Worm (Caenorhabditis elegans): Measurements from ENCODE around the gene M03F8.6.

The M03F8.6 gene

ce11 chrV:5936691-5937090 lies 18.0 kb downstream of the M03F8.6 start, which contains the start of the genes M03F8.5 and M03F8.7:
Gene M03F8.5 (minus strand): TSS chrV:5936791.
Gene M03F8.7 (plus strand): TSS chrV:5936939.
- TF ChIP-seq nhr-237 (tag; optimal IDR thresholded peaks at IDR 0.05) (no peak), sptf-1 (tag; optimal IDR thresholded peaks at IDR 0.05) (no peak), lin-13 (tag; optimal IDR thresholded peaks at IDR 0.05) (no peak), cnd-1 (tag; optimal IDR thresholded peaks at IDR 0.05) (no peak), ceh-43 (GFP tag; optimal IDR thresholded peaks at IDR 0.05) (no peak), nhr-76 (tag; optimal IDR thresholded peaks at IDR 0.05) (no peak), flh-1 (GFP tag; optimal IDR thresholded peaks at IDR 0.05) (no peak), pha-4 (tag; optimal IDR thresholded peaks at IDR 0.05) (no peak), unc-39 (tag; optimal IDR thresholded peaks at IDR 0.05) (no peak), M03D4.4 (tag; optimal IDR thresholded peaks at IDR 0.05) (no peak)

- TF ChIP-seq ztf-11 (tag; optimal IDR thresholded peaks at IDR 0.05) (no peak), M03D4.4 (tag; optimal IDR thresholded peaks at IDR 0.05) (no peak), nhr-12 (tag; optimal IDR thresholded peaks at IDR 0.05) (no peak), lsy-2 (tag; optimal IDR thresholded peaks at IDR 0.05) (no peak), mep-1 (tag; optimal IDR thresholded peaks at IDR 0.05) (no peak), snpc-4 (tag; optimal IDR thresholded peaks at IDR 0.05) (no peak)
Measured at ce11 chrV:5930588-5930987, 24.1 kb downstream of the M03F8.6 start, which contains the start of gene galt-1. Gene galt-1 (plus strand): TSS chrV:5930905.

- TF ChIP-seq lsy-2 (tag; optimal IDR thresholded peaks at IDR 0.05) (no peak), hlh-1 (tag; optimal IDR thresholded peaks at IDR 0.05) (no peak), bed-3 (GFP tag; optimal IDR thresholded peaks at IDR 0.05) (no peak), blmp-1 (tag; optimal IDR thresholded peaks at IDR 0.05) (no peak), unc-120 (tag; optimal IDR thresholded peaks at IDR 0.05; ENCODE audit: poor library complexity, severe bottlenecking) (no peak), mls-2 (tag; optimal IDR thresholded peaks at IDR 0.05) (no peak), elt-3 (tag; optimal IDR thresholded peaks at IDR 0.05) (no peak), drap-1 (GFP tag; optimal IDR thresholded peaks at IDR 0.05) (no peak), ceh-83 (GFP tag; optimal IDR thresholded peaks at IDR 0.05) (no peak), zip-8 (tag; optimal IDR thresholded peaks at IDR 0.05) (no peak), ham-2 (GFP tag; optimal IDR thresholded peaks at IDR 0.05) (no peak), mab-5 (tag; optimal IDR thresholded peaks at IDR 0.05) (no peak), ceh-43 (GFP tag; optimal IDR thresholded peaks at IDR 0.05) (no peak), pha-4 (tag; optimal IDR thresholded peaks at IDR 0.05) (no peak), tbx-8 (GFP tag; optimal IDR thresholded peaks at IDR 0.05) (no peak), elt-1 (tag; optimal IDR thresholded peaks at IDR 0.05; ENCODE audit: borderline replicate concordance, insufficient read depth) (no peak), ces-1 (GFP tag; optimal IDR thresholded peaks at IDR 0.05) (no peak), nhr-237 (tag; optimal IDR thresholded peaks at IDR 0.05) (no peak), unc-39 (tag; optimal IDR thresholded peaks at IDR 0.05) (no peak)
Measured at ce11 chrV:5928006-5928405, 26.6 kb downstream of the M03F8.6 start.

ce11 chrV:5927347-5927746 lies 27.3 kb downstream of the M03F8.6 start, which contains the start of gene srsx-17:
Gene srsx-17 (plus strand): TSS chrV:5927647.
- TF ChIP-seq lin-13 (tag; optimal IDR thresholded peaks at IDR 0.05) (no peak), mep-1 (tag; optimal IDR thresholded peaks at IDR 0.05) (no peak), bed-3 (GFP tag; optimal IDR thresholded peaks at IDR 0.05) (no peak), cnd-1 (tag; optimal IDR thresholded peaks at IDR 0.05) (no peak), elt-1 (tag; optimal IDR thresholded peaks at IDR 0.05; ENCODE audit: borderline replicate concordance, insufficient read depth) (no peak), ztf-11 (tag; optimal IDR thresholded peaks at IDR 0.05) (no peak), unc-62 (GFP tag; optimal IDR thresholded peaks at IDR 0.05) (no peak), drap-1 (GFP tag; optimal IDR thresholded peaks at IDR 0.05) (no peak), unc-120 (tag; optimal IDR thresholded peaks at IDR 0.05; ENCODE audit: poor library complexity, severe bottlenecking) (no peak)

ce11 chrV:5922236-5922635 lies 32.4 kb downstream of the M03F8.6 start, which contains the start of gene srsx-18:
Gene srsx-18 (plus strand): TSS chrV:5922536.
- TF ChIP-seq lin-32 (GFP tag; optimal IDR thresholded peaks at IDR 0.05), result no peak
- no peak for TF ChIP-seq snpc-4 (tag; optimal IDR thresholded peaks at IDR 0.05)
- TF ChIP-seq elt-1 (tag; optimal IDR thresholded peaks at IDR 0.05; ENCODE audit: borderline replicate concordance, insufficient read depth), result no peak
- no peak for TF ChIP-seq blmp-1 (tag; optimal IDR thresholded peaks at IDR 0.05)
- TF ChIP-seq bed-3 (GFP tag; optimal IDR thresholded peaks at IDR 0.05), result no peak
- no peak for TF ChIP-seq unc-39 (tag; optimal IDR thresholded peaks at IDR 0.05)
- no peak for TF ChIP-seq pha-4 (tag; optimal IDR thresholded peaks at IDR 0.05)
- TF ChIP-seq unc-120 (tag; optimal IDR thresholded peaks at IDR 0.05; ENCODE audit: poor library complexity, severe bottlenecking), result no peak
- TF ChIP-seq ceh-39 (tag; optimal IDR thresholded peaks at IDR 0.05), result no peak
- no peak for TF ChIP-seq sem-2 (GFP tag; optimal IDR thresholded peaks at IDR 0.05)
- no peak for TF ChIP-seq lsy-2 (tag; optimal IDR thresholded peaks at IDR 0.05)
- TF ChIP-seq sptf-1 (tag; optimal IDR thresholded peaks at IDR 0.05), result no peak
- no peak for TF ChIP-seq flh-1 (GFP tag; optimal IDR thresholded peaks at IDR 0.05)
- TF ChIP-seq hlh-1 (tag; optimal IDR thresholded peaks at IDR 0.05), result no peak
- no peak for TF ChIP-seq ceh-83 (GFP tag; optimal IDR thresholded peaks at IDR 0.05)
- no peak for TF ChIP-seq zip-8 (tag; optimal IDR thresholded peaks at IDR 0.05)
- no peak for TF ChIP-seq mab-5 (tag; optimal IDR thresholded peaks at IDR 0.05)

Data from whole organism, mixed stage, embryonic.